Worm (Caenorhabditis elegans) whole organism, young adult: ENCODE measurements around the gene kin-26.

Source experiments
- B0261.1 ChIP-seq: sonication (generic microtip); optimal IDR thresholded peaks from 2 replicates; lab custom pipeline; 2016; ENCODE audit warnings: mild to moderate bottlenecking, missing genetic modification characterization, moderate library complexity, missing compliant biosample characterization
- ama-1 ChIP-seq, 3 experiments: fragments of 150-350 bp in 1 of 3; sonication (generic microtip) in 2 of 3; optimal IDR thresholded peaks; 2 replicates each; lab custom pipeline; 2014 to 2018; ENCODE audit warnings: missing biosample characterization in 2 of 3, missing genetic modification characterization in 2 of 3, missing genetic modification reagents in 2 of 3
- egl-18 ChIP-seq: fragments of 200-800 bp; sonication (Bioruptor generic); IDR thresholded peaks from 2 replicates; pipeline ENCODE4 v1.3.6; 2022; ENCODE audit warnings: missing genetic modification reagents, missing genetic modification characterization, missing compliant biosample characterization
- him-1 ChIP-seq: sonication (generic microtip); optimal IDR thresholded peaks from 2 replicates; lab custom pipeline; 2016; ENCODE audit warnings: missing genotype, missing genetic modification reagents, missing genetic modification characterization, missing compliant biosample characterization

ce11 chrIV:7836030-7836429 is 41.7 kb downstream of the kin-26 start:
- TF ChIP-seq egl-18 (GFP tag; lab: Robert Waterston, UW) (no peak), ama-1 (optimal IDR thresholded peaks at IDR 0.05; lab: Kevin White, UChicago) (no peak), ama-1 (GFP tag; optimal IDR thresholded peaks at IDR 0.05; lab: Kevin White, UChicago) (no peak), him-1 (tag; lab: Kevin White, UChicago) (no peak), B0261.1 (no peak)
